Worm (Caenorhabditis elegans): ENCODE data around the gene ech-4.

DNA sequence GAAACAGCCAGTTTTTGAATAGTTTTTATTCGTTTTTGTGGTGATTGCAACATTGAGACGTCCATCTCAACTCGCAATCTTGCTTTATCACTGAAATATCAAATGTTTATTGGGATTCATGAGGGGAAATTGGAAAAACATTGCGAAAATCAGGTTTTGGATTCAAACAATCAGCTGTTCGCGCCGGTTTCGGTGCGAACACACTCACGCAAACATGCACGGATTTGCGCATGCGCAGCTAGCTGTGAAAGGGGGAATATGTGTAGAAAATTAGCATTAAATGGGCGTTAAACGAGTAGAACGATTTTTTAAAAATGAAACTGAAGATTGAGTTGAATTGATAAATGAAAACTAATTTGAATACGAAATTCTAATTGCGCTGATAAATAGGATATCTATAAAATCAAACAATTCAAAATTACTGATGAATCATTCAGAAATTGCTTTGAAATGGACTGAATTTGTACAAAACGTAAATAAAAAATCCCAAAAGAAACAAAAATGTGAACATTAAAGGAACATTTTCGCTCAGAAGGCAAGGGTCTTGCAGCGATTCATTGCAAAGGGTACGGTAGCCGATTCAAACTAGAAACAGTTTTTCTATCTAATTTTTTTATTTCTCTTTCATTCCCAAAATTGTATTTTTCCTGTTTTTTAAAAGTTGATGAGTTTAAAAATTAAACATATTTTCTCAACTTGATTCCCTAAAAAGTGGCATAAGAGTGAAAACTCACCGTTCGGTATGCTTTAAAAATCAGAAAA lies 37.4 kb upstream of the ech-4 start, which contains the start of gene ect-2:
- TF ChIP-seq flt-1 (GFP tag; IDR thresholded peaks at IDR 0.05) (no peak), T22C8.4 (GFP tag; IDR thresholded peaks at IDR 0.05) (no peak)

Data from whole organism, midembryonic.